Fruit fly (Drosophila melanogaster) whole organism, wandering third instar larva: Measurements from ENCODE around the gene Klc.

ENCODE experiments used
- Abd-B ChIP-seq: fragments of >200 bp; optimal IDR thresholded peaks from 2 replicates; lab custom pipeline; 2017; ENCODE audit warnings: missing biosample characterization, missing genetic modification characterization
- CG32264 ChIP-seq: fragments of 200-800 bp; sonication (Bioruptor generic); optimal IDR thresholded peaks from 2 replicates; lab custom pipeline; 2016; ENCODE audit warnings: missing biosample characterization, missing genetic modification characterization
- CG9705 ChIP-seq: fragments of 200-800 bp; sonication (Bioruptor generic); optimal IDR thresholded peaks from 2 replicates; lab custom pipeline; 2018; ENCODE audit warnings: missing biosample characterization, mild to moderate bottlenecking, missing genetic modification characterization
- CrebA ChIP-seq: fragments of 200-800 bp; sonication (Bioruptor generic); optimal IDR thresholded peaks from 2 replicates; lab custom pipeline; 2016; ENCODE audit warnings: missing biosample characterization, mild to moderate bottlenecking, missing genetic modification characterization, borderline replicate concordance
- Dfd ChIP-seq: fragments of >200 bp; optimal IDR thresholded peaks from 2 replicates; lab custom pipeline; 2017; ENCODE audit warnings: missing biosample characterization, missing genetic modification characterization
- GATAd ChIP-seq: sonication (Bioruptor generic); optimal IDR thresholded peaks from 2 replicates; lab custom pipeline; 2016; ENCODE audit warnings: missing biosample characterization, missing genetic modification characterization
- Hr78 ChIP-seq: fragments of >200 bp; optimal IDR thresholded peaks from 2 replicates; lab custom pipeline; 2017; ENCODE audit warnings: missing biosample characterization, missing genetic modification characterization
- foxo ChIP-seq, 2 experiments: fragments of 200-800 bp; sonication (Bioruptor generic); optimal IDR thresholded peaks; 2 replicates in 1 of 2; 3 replicates in 1 of 2; lab custom pipeline; 2016 to 2017; ENCODE audit warnings: missing biosample characterization in 2 of 2, missing genetic modification characterization in 2 of 2
- fru ChIP-seq: fragments of 200-800 bp; sonication (Bioruptor generic); optimal IDR thresholded peaks from 3 replicates; lab custom pipeline; 2016; ENCODE audit warnings: missing biosample characterization, mild to moderate bottlenecking, missing genetic modification characterization
- h ChIP-seq: fragments of 200-800 bp; sonication (Bioruptor generic); optimal IDR thresholded peaks from 3 replicates; lab custom pipeline; 2016; ENCODE audit warnings: missing biosample characterization, mild to moderate bottlenecking, missing genetic modification characterization
- lola ChIP-seq: fragments of >200 bp; optimal IDR thresholded peaks from 2 replicates; lab custom pipeline; 2017; ENCODE audit warnings: missing biosample characterization, missing genetic modification characterization
- psq ChIP-seq: fragments of 200-800 bp; sonication (Bioruptor generic); optimal IDR thresholded peaks from 3 replicates; lab custom pipeline; 2017; ENCODE audit warnings: missing biosample characterization, mild to moderate bottlenecking, missing genetic modification characterization, moderate library complexity
- sage ChIP-seq: fragments of 200-800 bp; sonication (Bioruptor generic); optimal IDR thresholded peaks from 2 replicates; lab custom pipeline; 2016; ENCODE audit warnings: missing biosample characterization, mild to moderate bottlenecking, missing genetic modification characterization
- sv ChIP-seq: fragments of 200-800 bp; sonication (Bioruptor generic); optimal IDR thresholded peaks from 3 replicates; lab custom pipeline; 2016; ENCODE audit warnings: missing biosample characterization, missing genetic modification characterization

- TF ChIP-seq sage (no peak), CG32264 (GFP tag; lab: Kevin White, UChicago) (no peak), GATAd (GFP tag; lab: Kevin White, UChicago) (no peak), h (no peak), foxo (GFP tag; optimal IDR thresholded peaks at IDR 0.05; lab: Kevin White, UChicago) (no peak), sv (GFP tag; lab: Kevin White, UChicago) (no peak), Dfd (no peak), Abd-B (no peak), Hr78 (GFP tag; lab: Kevin White, UChicago) (no peak), psq (GFP tag; lab: Kevin White, UChicago) (no peak), CG9705 (GFP tag; lab: Kevin White, UChicago) (no peak), fru (GFP tag; lab: Kevin White, UChicago) (no peak), lola (GFP tag; lab: Kevin White, UChicago) (no peak), CrebA (GFP tag; lab: Kevin White, UChicago) (no peak)
Measured at dm6 chr3L:12734550-12735012, 15.3 kb downstream of the Klc start, which contains the start of the genes SmD1 and Ptp69D.
